Worm (Caenorhabditis elegans) whole organism, L3 larva: ENCODE results near the gene btb-8.

Source experiments
- aly-2 ChIP-seq: fragments of 150-350 bp; optimal IDR thresholded peaks from 2 replicates; lab custom pipeline; 2014; ENCODE audit warnings: missing biosample characterization, missing genetic modification characterization
- ceh-28 ChIP-seq: fragments of 150-350 bp; optimal IDR thresholded peaks from 2 replicates; lab custom pipeline; 2014; ENCODE audit warnings: missing biosample characterization, missing genetic modification reagents, missing genetic modification characterization
- egl-27 ChIP-seq: sonication (generic microtip); optimal IDR thresholded peaks from 4 replicates; lab custom pipeline; 2017; ENCODE audit warnings: missing biosample characterization, missing genetic modification reagents, missing genetic modification characterization
- egl-5 ChIP-seq: fragments of 150-350 bp; optimal IDR thresholded peaks from 2 replicates; lab custom pipeline; 2017; ENCODE audit warnings: missing biosample characterization, missing genetic modification reagents, missing genetic modification characterization, inconsistent platforms
- elt-1 ChIP-seq: fragments of 150-350 bp; optimal IDR thresholded peaks from 2 replicates; lab custom pipeline; 2014; ENCODE audit warnings: missing biosample characterization, missing genetic modification characterization
- elt-3 ChIP-seq, 3 experiments: fragments of 150-350 bp in 1 of 3; sonication (generic microtip) in 2 of 3; optimal IDR thresholded peaks; 2 replicates in 2 of 3; 4 replicates in 1 of 3; lab custom pipeline; 2014 to 2017; ENCODE audit warnings: missing biosample characterization in 3 of 3, missing genetic modification characterization in 3 of 3
- eor-1 ChIP-seq, 2 experiments: fragments of 150-350 bp; optimal IDR thresholded peaks; 2 replicates each; lab custom pipeline; 2014 to 2018; ENCODE audit warnings: missing biosample characterization in 2 of 2, missing genetic modification characterization in 2 of 2
- fkh-10 ChIP-seq: sonication (generic microtip); optimal IDR thresholded peaks from 2 replicates; lab custom pipeline; 2017; ENCODE audit warnings: missing biosample characterization, missing genetic modification reagents, missing genetic modification characterization
- fos-1 ChIP-seq: fragments of 150-350 bp; optimal IDR thresholded peaks from 2 replicates; lab custom pipeline; 2014; ENCODE audit warnings: missing biosample characterization, missing genetic modification characterization
- hmg-11 ChIP-seq: sonication (generic microtip); optimal IDR thresholded peaks from 2 replicates; lab custom pipeline; 2016; ENCODE audit warnings: missing genetic modification characterization, missing compliant biosample characterization
- jun-1 ChIP-seq: fragments of 150-350 bp; optimal IDR thresholded peaks from 2 replicates; lab custom pipeline; 2014; ENCODE audit warnings: missing biosample characterization, missing genetic modification reagents, missing genetic modification characterization
- lin-15B ChIP-seq: fragments of 150-350 bp; optimal IDR thresholded peaks from 2 replicates; lab custom pipeline; 2014; ENCODE audit warnings: missing biosample characterization, missing genetic modification characterization
- lin-39 ChIP-seq: fragments of 150-350 bp; optimal IDR thresholded peaks from 2 replicates; lab custom pipeline; 2018; ENCODE audit warnings: missing biosample characterization, missing genetic modification reagents, missing genetic modification characterization
- lsy-12 ChIP-seq: sonication (generic microtip); optimal IDR thresholded peaks from 2 replicates; lab custom pipeline; 2016; ENCODE audit warnings: mild to moderate bottlenecking, missing genetic modification characterization, missing compliant biosample characterization
- mdl-1 ChIP-seq: fragments of 150-350 bp; optimal IDR thresholded peaks from 2 replicates; lab custom pipeline; 2014; ENCODE audit warnings: missing biosample characterization, missing genetic modification characterization
- mml-1 ChIP-seq: fragments of 150-350 bp; sonication (generic microtip); optimal IDR thresholded peaks from 3 replicates; lab custom pipeline; 2014; ENCODE audit warnings: missing biosample characterization, missing genetic modification characterization
- nfya-1 ChIP-seq: sonication (generic microtip); optimal IDR thresholded peaks from 2 replicates; lab custom pipeline; 2017; ENCODE audit warnings: missing genetic modification characterization, mild to moderate bottlenecking, missing compliant biosample characterization, antibody characterized with exemption, moderate library complexity; ENCODE audit not compliant: insufficient read depth
- nhr-11 ChIP-seq: fragments of 150-350 bp; optimal IDR thresholded peaks from 2 replicates; lab custom pipeline; 2014; ENCODE audit warnings: missing biosample characterization, missing genetic modification characterization
- nhr-12 ChIP-seq: fragments of 150-350 bp; optimal IDR thresholded peaks from 2 replicates; lab custom pipeline; 2014; ENCODE audit warnings: missing biosample characterization, missing genetic modification characterization
- nhr-23 ChIP-seq: fragments of 150-350 bp; optimal IDR thresholded peaks from 2 replicates; lab custom pipeline; 2014; ENCODE audit warnings: missing biosample characterization, missing genetic modification reagents, missing genetic modification characterization
- nhr-237 ChIP-seq: fragments of 150-350 bp; optimal IDR thresholded peaks from 2 replicates; lab custom pipeline; 2014; ENCODE audit warnings: missing biosample characterization, missing genetic modification characterization
- nhr-25 ChIP-seq: sonication (generic microtip); optimal IDR thresholded peaks from 2 replicates; lab custom pipeline; 2017; ENCODE audit warnings: missing biosample characterization, missing genetic modification characterization
- nhr-43 ChIP-seq: sonication (generic microtip); optimal IDR thresholded peaks from 2 replicates; lab custom pipeline; 2016; ENCODE audit warnings: mild to moderate bottlenecking, missing genetic modification characterization, missing compliant biosample characterization; ENCODE audit not compliant: poor library complexity, severe bottlenecking
- nhr-76 ChIP-seq: fragments of 150-350 bp; sonication (generic microtip); optimal IDR thresholded peaks from 5 replicates; lab custom pipeline; 2014; ENCODE audit warnings: missing biosample characterization, missing genetic modification characterization
- nhr-77 ChIP-seq: fragments of 150-350 bp; optimal IDR thresholded peaks from 2 replicates; lab custom pipeline; 2014; ENCODE audit warnings: missing biosample characterization, missing genetic modification characterization
- pqm-1 ChIP-seq: fragments of 150-350 bp; optimal IDR thresholded peaks from 2 replicates; lab custom pipeline; 2017; ENCODE audit warnings: missing biosample characterization, missing genetic modification characterization, inconsistent platforms
- sea-2 ChIP-seq: fragments of 150-350 bp; sonication (generic microtip); optimal IDR thresholded peaks from 4 replicates; lab custom pipeline; 2014; ENCODE audit warnings: missing biosample characterization, missing genetic modification reagents, missing genetic modification characterization
- snpc-4 ChIP-seq: fragments of 150-350 bp; optimal IDR thresholded peaks from 2 replicates; lab custom pipeline; 2014; ENCODE audit warnings: missing biosample characterization, missing genetic modification characterization
- unc-39 ChIP-seq: sonication (generic microtip); optimal IDR thresholded peaks from 4 replicates; lab custom pipeline; 2017; ENCODE audit warnings: missing biosample characterization, missing genetic modification characterization
- zag-1 ChIP-seq: fragments of 150-350 bp; optimal IDR thresholded peaks from 2 replicates; lab custom pipeline; 2014; ENCODE audit warnings: missing biosample characterization, missing genetic modification characterization
- ztf-11 ChIP-seq: fragments of 150-350 bp; optimal IDR thresholded peaks from 2 replicates; lab custom pipeline; 2014; ENCODE audit warnings: missing biosample characterization, missing genetic modification characterization
- ztf-4 ChIP-seq: fragments of 150-350 bp; optimal IDR thresholded peaks from 2 replicates; lab custom pipeline; 2014; ENCODE audit warnings: missing biosample characterization, missing genetic modification characterization

The btb-8 gene

ce11 chrII:1750413-1750812 is 27.8 kb downstream of the btb-8 start, which contains the start of the genes F36H5.13 and F36H5.8:
F36H5.13 (minus strand) TSS chrII:1750513.
F36H5.8 (minus strand) TSS chrII:1750686.
- TF ChIP-seq eor-1 (tag; optimal IDR thresholded peaks at IDR 0.05; lab: Kevin White, UChicago) (no peak), fkh-10 (GFP tag; lab: Kevin White, UChicago) (no peak), unc-39 (no peak), lsy-12 (tag; lab: Kevin White, UChicago) (no peak), nhr-12 (no peak), nhr-11 (tag; lab: Kevin White, UChicago) (no peak), nhr-25 (tag; lab: Kevin White, UChicago) (no peak), mml-1 (tag; lab: Kevin White, UChicago) (no peak), mdl-1 (tag; lab: Kevin White, UChicago) (no peak), hmg-11 (tag; lab: Kevin White, UChicago) (no peak)
- TF ChIP-seq, all 47 proteins: peak for 0

DNA sequence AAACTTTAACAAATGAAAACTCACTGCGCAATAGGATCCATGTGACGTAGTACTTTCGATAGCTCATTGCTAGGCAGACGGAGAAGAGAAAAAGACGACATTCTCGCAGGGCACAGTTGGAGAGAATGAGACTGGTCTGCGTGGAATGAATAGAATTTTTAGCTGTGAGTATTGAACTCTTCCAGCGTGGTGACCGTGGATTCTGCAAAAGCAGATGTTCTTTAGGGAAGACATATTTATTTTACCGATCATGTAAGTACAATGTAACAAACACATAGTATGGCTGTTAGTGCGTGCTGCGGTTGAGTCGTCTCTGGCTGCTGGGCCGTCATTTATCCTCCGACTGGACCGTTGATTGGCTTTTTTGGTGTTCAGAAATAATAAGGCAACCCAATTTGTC is 30.4 kb downstream of the btb-8 start, which contains the start of gene F36H5.9:
F36H5.9 (minus strand) TSS at position 101 of the 400 bp plus-strand sequence.
- no peak for TF ChIP-seq lsy-12 (tag; lab: Kevin White, UChicago)
- no peak for TF ChIP-seq ztf-4 (tag; lab: Kevin White, UChicago)
- TF ChIP-seq pqm-1 (tag; lab: Kevin White, UChicago): no peak
- no peak for TF ChIP-seq ceh-28 (tag; lab: Kevin White, UChicago)
- TF ChIP-seq hmg-11 (tag; lab: Kevin White, UChicago): no peak
- TF ChIP-seq eor-1 (tag; optimal IDR thresholded peaks at IDR 0.05; lab: Kevin White, UChicago): no peak
- no peak for TF ChIP-seq mml-1 (tag; lab: Kevin White, UChicago)
- TF ChIP-seq sea-2: no peak
- TF ChIP-seq fos-1 (tag; lab: Kevin White, UChicago): no peak
- TF ChIP-seq nhr-43 (tag; lab: Kevin White, UChicago): no peak
- TF ChIP-seq nhr-23 (tag; lab: Kevin White, UChicago): no peak
- no peak for TF ChIP-seq nfya-1 (tag; lab: Kevin White, UChicago)
- no peak for TF ChIP-seq nhr-76 (tag; lab: Kevin White, UChicago)
- no peak for TF ChIP-seq fkh-10 (GFP tag; lab: Kevin White, UChicago)
- no peak for TF ChIP-seq elt-3 (tag; optimal IDR thresholded peaks at IDR 0.05; lab: Kevin White, UChicago)
- no peak for TF ChIP-seq zag-1 (tag; lab: Kevin White, UChicago)
- no peak for TF ChIP-seq nhr-237 (tag; lab: Kevin White, UChicago)
- no peak for TF ChIP-seq mdl-1 (tag; lab: Kevin White, UChicago)
- TF ChIP-seq nhr-77 (tag; lab: Kevin White, UChicago): no peak

- TF ChIP-seq hmg-11 (tag; lab: Kevin White, UChicago): no peak
- no peak for TF ChIP-seq pqm-1 (tag; lab: Kevin White, UChicago)
- no peak for TF ChIP-seq elt-1
- no peak for TF ChIP-seq nhr-12
- TF ChIP-seq egl-5 (tag; lab: Kevin White, UChicago): no peak
- TF ChIP-seq egl-27: no peak
- TF ChIP-seq nhr-23 (tag; lab: Kevin White, UChicago): no peak
- TF ChIP-seq lin-39 (tag; lab: Kevin White, UChicago): no peak
- no peak for TF ChIP-seq nhr-43 (tag; lab: Kevin White, UChicago)
- TF ChIP-seq eor-1 (tag; optimal IDR thresholded peaks at IDR 0.05; lab: Kevin White, UChicago): no peak
These were observed 33.5 kb downstream of the btb-8 start, which contains the start of gene F36H5.17 for ce11 chrII:1756072-1756471. F36H5.17 (minus strand) TSS chrII:1756172.

DNA sequence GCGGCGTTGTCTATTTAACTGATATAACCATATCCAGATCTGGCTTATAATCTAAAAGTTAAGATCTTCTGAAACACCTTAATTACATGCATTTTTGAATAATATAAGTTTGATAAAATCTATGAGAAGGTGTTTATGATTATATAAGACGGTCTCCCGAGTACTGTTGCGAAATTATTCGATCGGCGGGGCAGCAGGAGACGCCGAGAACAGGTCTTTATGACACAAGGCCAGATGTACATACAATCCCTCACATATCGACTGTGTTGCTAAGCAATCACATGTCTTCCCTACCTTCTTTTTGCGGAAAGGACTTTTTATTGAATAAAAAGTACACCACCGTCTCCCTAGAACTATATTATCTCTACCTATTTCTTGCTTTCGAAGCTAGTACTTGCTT is 34.0 kb downstream of the btb-8 start, which contains the start of gene fbxb-53:
fbxb-53 (plus strand) TSS at position 301 of the 400 bp plus-strand sequence.
- TF ChIP-seq nhr-76 (tag; lab: Kevin White, UChicago): no peak
- no peak for TF ChIP-seq aly-2
- no peak for TF ChIP-seq ztf-11 (tag; lab: Kevin White, UChicago)
- no peak for TF ChIP-seq elt-3 (tag; optimal IDR thresholded peaks at IDR 0.05; lab: Kevin White, UChicago)
- no peak for TF ChIP-seq lin-15B (tag; lab: Kevin White, UChicago)
- no peak for TF ChIP-seq ztf-4 (tag; lab: Kevin White, UChicago)
- no peak for TF ChIP-seq snpc-4 (tag; lab: Kevin White, UChicago)
- TF ChIP-seq fkh-10 (GFP tag; lab: Kevin White, UChicago): no peak
- no peak for TF ChIP-seq jun-1 (tag; lab: Kevin White, UChicago)
- TF ChIP-seq zag-1 (tag; lab: Kevin White, UChicago): no peak
- TF ChIP-seq nhr-11 (tag; lab: Kevin White, UChicago): no peak
- no peak for TF ChIP-seq mdl-1 (tag; lab: Kevin White, UChicago)
